Fruit fly (Drosophila melanogaster) whole organism, pupa: ENCODE results near the gene E2f1.

Experiments used
- CG13204 ChIP-seq: fragments of 200-800 bp; sonication (Bioruptor generic); optimal IDR thresholded peaks from 2 replicates; lab custom pipeline; 2018; ENCODE audit warnings: missing biosample characterization, mild to moderate bottlenecking, missing genetic modification characterization, moderate library complexity
- CG14655 ChIP-seq: fragments of 200-800 bp; sonication (Bioruptor generic); optimal IDR thresholded peaks from 3 replicates; lab custom pipeline; 2017; ENCODE audit warnings: mild to moderate bottlenecking, missing biosample characterization, missing genetic modification reagents, missing genetic modification characterization
- CG15710 ChIP-seq: fragments of 200-800 bp; sonication (Bioruptor generic); optimal IDR thresholded peaks from 2 replicates; lab custom pipeline; 2018; ENCODE audit warnings: missing biosample characterization, mild to moderate bottlenecking, missing genetic modification characterization, moderate library complexity
- CG34367 ChIP-seq: fragments of 200-800 bp; sonication (Bioruptor generic); optimal IDR thresholded peaks from 2 replicates; lab custom pipeline; 2018; ENCODE audit warnings: missing biosample characterization, mild to moderate bottlenecking, missing genetic modification characterization
- CG4496 ChIP-seq: fragments of 200-800 bp; sonication (Bioruptor generic); IDR thresholded peaks from 3 replicates; pipeline ENCODE4 v1.3.6; 2022; ENCODE audit warnings: missing biosample characterization, missing genetic modification characterization
- EcR ChIP-seq: fragments of 200-800 bp; sonication (Bioruptor generic); optimal IDR thresholded peaks from 3 replicates; lab custom pipeline; 2019; ENCODE audit warnings: missing biosample characterization, missing genetic modification characterization, mild to moderate bottlenecking, moderate library complexity, missing genetic modification reagents
- Ets98B ChIP-seq: fragments of 200-800 bp; sonication (Bioruptor generic); IDR thresholded peaks from 2 replicates; pipeline ENCODE4 v1.3.6; 2022; ENCODE audit warnings: missing biosample characterization, missing genetic modification characterization
- Snoo ChIP-seq: fragments of 200-800 bp; sonication (Bioruptor generic); optimal IDR thresholded peaks from 3 replicates; lab custom pipeline; 2017; ENCODE audit warnings: missing biosample characterization, mild to moderate bottlenecking, missing genetic modification characterization, inconsistent platforms
- rn ChIP-seq: fragments of 200-800 bp; sonication (Bioruptor generic); IDR thresholded peaks from 2 replicates; pipeline ENCODE4 v1.3.6; 2022; ENCODE audit warnings: missing biosample characterization, missing genetic modification characterization

DNA sequence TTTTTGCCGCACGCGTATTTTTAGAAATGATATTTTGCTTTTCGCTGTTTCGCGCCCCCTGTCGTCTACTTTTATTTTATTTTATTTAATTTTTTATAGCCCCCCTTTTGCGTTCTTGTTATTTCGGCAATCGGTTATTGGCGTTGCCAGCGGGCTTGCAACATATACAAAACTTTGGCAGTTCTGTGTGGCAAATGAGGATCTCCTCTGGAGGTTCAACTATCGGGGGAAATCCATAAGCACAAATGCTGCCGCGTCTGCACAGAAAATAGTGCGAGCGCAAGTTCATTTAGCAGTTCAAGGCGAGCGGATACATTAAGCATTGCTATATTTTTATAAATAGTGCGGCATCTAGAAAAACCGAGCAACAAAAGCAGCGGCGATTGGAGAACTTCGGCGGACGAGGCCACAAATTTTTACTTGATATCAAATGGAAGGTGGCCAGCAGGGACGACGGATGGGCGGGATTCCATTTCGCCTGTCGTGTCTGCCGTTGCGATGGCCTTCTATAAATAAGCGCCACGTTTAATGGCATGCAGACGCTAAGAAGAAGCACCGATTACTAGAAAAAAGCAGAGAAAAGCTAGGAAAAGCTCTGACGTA is 36.2 kb downstream of the E2f1 start:
- TF ChIP-seq CG15710, result no peak
- no peak for TF ChIP-seq Ets98B (GFP tag; lab: Robert Waterston, UW)
- TF ChIP-seq CG13204 (GFP tag; lab: Kevin White, UChicago), result no peak
- TF ChIP-seq Snoo, result no peak
- TF ChIP-seq EcR, result peak; percentile 50
- TF ChIP-seq CG14655 (GFP tag; lab: Kevin White, UChicago), result no peak
- TF ChIP-seq CG4496 (GFP tag; lab: Robert Waterston, UW), result no peak
- no peak for TF ChIP-seq CG34367 (tag; lab: Kevin White, UChicago)
- no peak for TF ChIP-seq rn (GFP tag; lab: Robert Waterston, UW)
